Fruit fly (Drosophila melanogaster) whole organism, embryonic: Measurements from ENCODE around the gene TotB.

ENCODE experiments used
- Bgb ChIP-seq: fragments of 200-800 bp; sonication (Bioruptor generic); IDR thresholded peaks from 2 replicates; pipeline ENCODE4 v1.3.6; 2022; ENCODE audit warnings: missing biosample characterization, missing genetic modification characterization; ENCODE audit not compliant: partially characterized antibody
- BtbVII ChIP-seq: fragments of 200-800 bp; sonication (Bioruptor generic); optimal IDR thresholded peaks from 3 replicates; lab custom pipeline; 2017; ENCODE audit warnings: missing biosample characterization, mild to moderate bottlenecking, missing genetic modification characterization
- Bteb2 ChIP-seq: fragments of 200-800 bp; sonication (Bioruptor generic); optimal IDR thresholded peaks from 2 replicates; lab custom pipeline; 2016; ENCODE audit warnings: missing biosample characterization, missing genetic modification characterization
- CG11093 ChIP-seq: fragments of 200-800 bp; sonication (Bioruptor generic); IDR thresholded peaks from 3 replicates; pipeline ENCODE4 v1.3.6; 2022; ENCODE audit warnings: missing biosample characterization, missing genetic modification characterization
- CG12236 ChIP-seq: fragments of 200-800 bp; sonication (Bioruptor generic); optimal IDR thresholded peaks from 2 replicates; lab custom pipeline; 2016; ENCODE audit warnings: missing biosample characterization, missing genetic modification characterization
- CG12391 ChIP-seq: fragments of 200-800 bp; sonication (Bioruptor generic); optimal IDR thresholded peaks from 3 replicates; lab custom pipeline; 2018; ENCODE audit warnings: missing biosample characterization, mild to moderate bottlenecking, missing genetic modification characterization, moderate library complexity
- CG12744 ChIP-seq: fragments of 200-800 bp; sonication (Bioruptor generic); optimal IDR thresholded peaks from 2 replicates; lab custom pipeline; 2016; ENCODE audit warnings: missing biosample characterization, missing genetic modification characterization
- CG13624 ChIP-seq: fragments of 200-800 bp; sonication (Bioruptor generic); optimal IDR thresholded peaks from 2 replicates; lab custom pipeline; 2016; ENCODE audit warnings: missing biosample characterization, missing genetic modification characterization
- CG14667 ChIP-seq: fragments of 200-800 bp; sonication (Bioruptor generic); IDR thresholded peaks from 2 replicates; pipeline ENCODE4 v1.3.6; 2022; ENCODE audit warnings: missing biosample characterization, missing genetic modification characterization
- CG14860 ChIP-seq: fragments of 200-800 bp; sonication (Bioruptor generic); IDR thresholded peaks from 3 replicates; pipeline ENCODE4 v1.3.6; 2022; ENCODE audit warnings: missing biosample characterization, missing genetic modification characterization; ENCODE audit not compliant: partially characterized antibody
- CG15514 ChIP-seq: fragments of 200-800 bp; sonication (Bioruptor generic); optimal IDR thresholded peaks from 3 replicates; lab custom pipeline; 2017; ENCODE audit warnings: missing biosample characterization, missing genetic modification characterization, mild to moderate bottlenecking, moderate library complexity, missing genetic modification reagents
- CG15696 ChIP-seq: fragments of 200-800 bp; sonication (Bioruptor generic); optimal IDR thresholded peaks from 2 replicates; lab custom pipeline; 2019; ENCODE audit warnings: missing biosample characterization, mild to moderate bottlenecking, missing genetic modification characterization, moderate library complexity
- CG16779 ChIP-seq: fragments of 200-800 bp; sonication (Bioruptor generic); IDR thresholded peaks from 2 replicates; pipeline ENCODE4 v1.3.6; 2022; ENCODE audit warnings: missing biosample characterization, missing genetic modification characterization
- CG16813 ChIP-seq: fragments of 200-800 bp; sonication (Bioruptor generic); IDR thresholded peaks from 3 replicates; pipeline ENCODE4 v1.3.6; 2022; ENCODE audit warnings: missing biosample characterization, missing genetic modification characterization; ENCODE audit not compliant: partially characterized antibody
- CG18476 ChIP-seq: fragments of 200-800 bp; sonication (Bioruptor generic); optimal IDR thresholded peaks from 2 replicates; lab custom pipeline; 2016; ENCODE audit warnings: missing biosample characterization, mild to moderate bottlenecking, missing genetic modification characterization
- CG18619 ChIP-seq: fragments of 200-800 bp; sonication (Bioruptor generic); optimal IDR thresholded peaks from 3 replicates; lab custom pipeline; 2017; ENCODE audit warnings: missing biosample characterization, mild to moderate bottlenecking, missing genetic modification characterization
- CG3838 ChIP-seq: fragments of 200-800 bp; sonication (Bioruptor generic); optimal IDR thresholded peaks from 3 replicates; lab custom pipeline; 2016; ENCODE audit warnings: missing biosample characterization, missing genetic modification characterization
- CG6175 ChIP-seq: fragments of 200-800 bp; sonication (Bioruptor generic); IDR thresholded peaks from 3 replicates; pipeline ENCODE4 v1.3.6; 2022; ENCODE audit warnings: missing biosample characterization, missing genetic modification characterization
- CG7987 ChIP-seq: fragments of 200-800 bp; sonication (Bioruptor generic); optimal IDR thresholded peaks from 2 replicates; lab custom pipeline; 2018; ENCODE audit warnings: missing biosample characterization, mild to moderate bottlenecking, missing genetic modification characterization, moderate library complexity
- CG8924 ChIP-seq: fragments of 200-800 bp; optimal IDR thresholded peaks from 3 replicates; lab custom pipeline; 2019; ENCODE audit warnings: missing biosample characterization, mild to moderate bottlenecking, missing genetic modification characterization, moderate library complexity
- CG9609 ChIP-seq: fragments of 200-800 bp; sonication (Bioruptor generic); optimal IDR thresholded peaks from 3 replicates; lab custom pipeline; 2016; ENCODE audit warnings: missing biosample characterization, missing genetic modification characterization
- CoRest ChIP-seq: fragments of 200-800 bp; sonication (Bioruptor generic); optimal IDR thresholded peaks from 3 replicates; lab custom pipeline; 2018; ENCODE audit warnings: missing biosample characterization, mild to moderate bottlenecking, missing genetic modification characterization, moderate library complexity
- Dfd ChIP-seq, 2 experiments: fragments of >200 bp; optimal IDR thresholded peaks; 2 replicates each; lab custom pipeline; 2017; ENCODE audit warnings: missing biosample characterization in 2 of 2, missing genetic modification characterization in 2 of 2
- Elba2 ChIP-seq: fragments of 200-800 bp; sonication (Bioruptor generic); optimal IDR thresholded peaks from 3 replicates; lab custom pipeline; 2016; ENCODE audit warnings: missing biosample characterization, missing genetic modification characterization
- HLH4C ChIP-seq: fragments of 200-800 bp; sonication (Bioruptor generic); IDR thresholded peaks from 3 replicates; pipeline ENCODE4 v1.3.6; 2022; ENCODE audit warnings: missing biosample characterization, missing genetic modification characterization; ENCODE audit not compliant: partially characterized antibody
- HmgD ChIP-seq: fragments of 200-800 bp; sonication (Bioruptor generic); optimal IDR thresholded peaks from 3 replicates; lab custom pipeline; 2016; ENCODE audit warnings: missing biosample characterization, missing genetic modification characterization
- Hr3 ChIP-seq: fragments of 200-800 bp; sonication (Bioruptor generic); optimal IDR thresholded peaks from 3 replicates; lab custom pipeline; 2016; ENCODE audit warnings: missing biosample characterization, missing genetic modification characterization
- Mrtf ChIP-seq: fragments of 200-800 bp; sonication (Bioruptor generic); IDR thresholded peaks from 3 replicates; pipeline ENCODE4 v1.3.6; 2022; ENCODE audit warnings: missing biosample characterization, missing genetic modification characterization
- Oli ChIP-seq: fragments of 200-800 bp; sonication (Bioruptor generic); optimal IDR thresholded peaks from 2 replicates; lab custom pipeline; 2018; ENCODE audit warnings: missing biosample characterization, mild to moderate bottlenecking, missing genetic modification characterization, moderate library complexity
- Rx ChIP-seq: fragments of 200-800 bp; sonication (Bioruptor generic); IDR thresholded peaks from 2 replicates; pipeline ENCODE4 v1.3.6; 2022; ENCODE audit warnings: missing biosample characterization, missing genetic modification characterization
- TFAM ChIP-seq: fragments of 200-800 bp; sonication (Bioruptor generic); optimal IDR thresholded peaks from 2 replicates; lab custom pipeline; 2017; ENCODE audit warnings: missing biosample characterization, missing genetic modification characterization, inconsistent platforms
- al ChIP-seq: fragments of 200-800 bp; sonication (Bioruptor generic); IDR thresholded peaks from 2 replicates; pipeline ENCODE4 v1.3.6; 2022; ENCODE audit warnings: missing biosample characterization, missing genetic modification characterization
- aop ChIP-seq: fragments of 200-800 bp; sonication (Bioruptor generic); IDR thresholded peaks from 2 replicates; pipeline ENCODE4 v1.3.6; 2022; ENCODE audit warnings: missing biosample characterization, missing genetic modification characterization
- ap ChIP-seq: fragments of 200-800 bp; sonication (Bioruptor generic); IDR thresholded peaks from 2 replicates; pipeline ENCODE4 v1.3.6; 2022; ENCODE audit warnings: missing biosample characterization, missing genetic modification characterization
- dimm ChIP-seq: fragments of 200-800 bp; sonication (Bioruptor generic); IDR thresholded peaks from 2 replicates; pipeline ENCODE4 v1.3.6; 2022; ENCODE audit warnings: missing biosample characterization, missing genetic modification characterization
- ewg ChIP-seq: fragments of 200-800 bp; sonication (Bioruptor generic); optimal IDR thresholded peaks from 3 replicates; lab custom pipeline; 2017; ENCODE audit warnings: mild to moderate bottlenecking, missing biosample characterization, missing genetic modification reagents, missing genetic modification characterization
- grn ChIP-seq: fragments of 200-800 bp; sonication (Bioruptor generic); optimal IDR thresholded peaks from 3 replicates; lab custom pipeline; 2017; ENCODE audit warnings: missing biosample characterization, missing genetic modification characterization
- hb ChIP-seq: fragments of 200-800 bp; sonication (Bioruptor generic); IDR thresholded peaks from 3 replicates; pipeline ENCODE4 v1.3.6; 2022; ENCODE audit warnings: missing biosample characterization, missing genetic modification characterization; ENCODE audit not compliant: partially characterized antibody
- ind ChIP-seq: fragments of 200-800 bp; sonication (Bioruptor generic); optimal IDR thresholded peaks from 3 replicates; lab custom pipeline; 2016; ENCODE audit warnings: missing biosample characterization, missing genetic modification characterization
- ken ChIP-seq: fragments of 200-800 bp; sonication (Bioruptor generic); IDR thresholded peaks from 3 replicates; pipeline ENCODE4 v1.3.6; 2022; ENCODE audit warnings: missing biosample characterization, missing genetic modification characterization
- klu ChIP-seq: fragments of 200-800 bp; sonication (Bioruptor generic); IDR thresholded peaks from 2 replicates; pipeline ENCODE4 v1.3.6; 2022; ENCODE audit warnings: missing biosample characterization, missing genetic modification characterization
- lilli ChIP-seq: fragments of 200-800 bp; sonication (Bioruptor generic); optimal IDR thresholded peaks from 3 replicates; lab custom pipeline; 2016; ENCODE audit warnings: missing biosample characterization, missing genetic modification characterization
- mirr ChIP-seq: fragments of 200-800 bp; sonication (Bioruptor generic); optimal IDR thresholded peaks from 3 replicates; lab custom pipeline; 2018; ENCODE audit warnings: missing biosample characterization, mild to moderate bottlenecking, missing genetic modification characterization
- nom ChIP-seq: fragments of 200-800 bp; sonication (Bioruptor generic); optimal IDR thresholded peaks from 2 replicates; lab custom pipeline; 2017; ENCODE audit warnings: missing biosample characterization, missing genetic modification characterization, mild to moderate bottlenecking, moderate library complexity, missing genetic modification reagents
- pros ChIP-seq: fragments of 200-800 bp; sonication (Bioruptor generic); optimal IDR thresholded peaks from 3 replicates; lab custom pipeline; 2019; ENCODE audit warnings: missing biosample characterization, mild to moderate bottlenecking, missing genetic modification characterization, moderate library complexity
- psq ChIP-seq: fragments of 200-800 bp; sonication (Bioruptor generic); optimal IDR thresholded peaks from 2 replicates; lab custom pipeline; 2017; ENCODE audit warnings: missing biosample characterization, missing genetic modification characterization
- pum ChIP-seq: fragments of 200-800 bp; sonication (Bioruptor generic); optimal IDR thresholded peaks from 2 replicates; lab custom pipeline; 2016; ENCODE audit warnings: missing biosample characterization, missing genetic modification characterization
- sd ChIP-seq: fragments of 200-800 bp; sonication (Bioruptor generic); optimal IDR thresholded peaks from 3 replicates; lab custom pipeline; 2018; ENCODE audit warnings: missing biosample characterization, mild to moderate bottlenecking, missing genetic modification characterization, moderate library complexity
- ttk ChIP-seq: fragments of 200-800 bp; sonication (Bioruptor generic); IDR thresholded peaks from 2 replicates; pipeline ENCODE4 v2.1.2; 2022; ENCODE audit warnings: missing biosample characterization, missing genetic modification characterization
- vvl ChIP-seq: fragments of 200-800 bp; sonication (Bioruptor generic); IDR thresholded peaks from 2 replicates; pipeline ENCODE4 v1.3.6; 2022; ENCODE audit warnings: missing biosample characterization, missing genetic modification characterization

The TotB gene

DNA sequence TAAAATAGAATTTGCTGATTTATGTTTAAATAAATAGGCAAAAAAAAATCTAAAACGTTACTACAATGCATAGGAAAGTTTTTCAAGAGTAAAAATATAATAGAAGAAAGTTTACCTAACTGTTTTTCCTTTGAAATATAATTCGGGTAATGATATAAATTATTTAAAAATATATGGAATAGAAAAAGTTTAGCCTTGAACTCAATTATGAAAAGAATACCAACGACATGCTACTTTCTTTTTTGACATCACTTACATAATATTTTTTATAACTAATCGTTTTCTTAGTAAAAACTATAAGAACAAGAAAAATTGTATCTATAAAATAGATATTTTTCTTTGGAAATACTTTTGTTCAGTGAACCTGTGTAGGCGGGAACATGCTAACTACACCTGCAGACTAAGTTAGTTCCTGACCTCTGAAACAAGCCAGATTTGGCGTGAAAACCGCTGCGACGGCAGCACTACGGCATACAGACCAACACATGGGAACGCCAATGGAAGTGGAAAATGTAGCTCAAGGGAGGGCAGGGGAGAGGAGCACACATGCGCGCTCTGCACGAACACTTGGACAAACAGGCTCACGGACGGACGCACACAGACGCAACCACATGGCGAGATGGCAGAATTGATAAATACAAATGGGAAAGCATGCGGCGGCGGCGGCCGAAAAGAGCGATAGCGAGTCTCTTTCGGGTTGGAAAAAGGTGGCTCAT, 44.2 kb upstream of the TotB start (continued):
- TF ChIP-seq CG7987 (GFP tag; lab: Kevin White, UChicago) (peak; percentile 48), Bgb (GFP tag; lab: Robert Waterston, UW) (peak; percentile 59; the same call in 1 of the 2 replicates), CG15696 (tag; lab: Kevin White, UChicago) (no peak), lilli (no peak), ind (no peak), CG9609 (GFP tag; lab: Kevin White, UChicago) (no peak), CG6175 (GFP tag; lab: Robert Waterston, UW) (0 out of 3 replicates have a peak, but pooled peaks have one; percentile 41), pros (GFP tag; lab: Kevin White, UChicago) (peak; percentile 24), Oli (tag; lab: Kevin White, UChicago) (peak; percentile 51), klu (no peak), HmgD (GFP tag; lab: Kevin White, UChicago) (no peak), CG18619 (GFP tag; lab: Kevin White, UChicago) (peak; percentile 19), aop (GFP tag; lab: Robert Waterston, UW) (0 out of 2 replicates have a peak, but pooled peaks have one; percentile 8), Hr3 (GFP tag; lab: Kevin White, UChicago) (peak; percentile 38), ken (GFP tag; lab: Robert Waterston, UW) (no peak), psq (GFP tag; lab: Kevin White, UChicago) (no peak), CG12744 (GFP tag; lab: Kevin White, UChicago) (no peak), CG11093 (GFP tag; lab: Robert Waterston, UW) (no peak), CG13624 (GFP tag; lab: Kevin White, UChicago) (no peak), grn (GFP tag; lab: Kevin White, UChicago) (peak; percentile 98), Dfd (GFP tag; optimal IDR thresholded peaks at IDR 0.05; lab: Kevin White, UChicago) (no peak), CG8924 (tag; lab: Kevin White, UChicago) (no peak), CG14667 (no peak), sd (tag; lab: Kevin White, UChicago) (peak; percentile 79), Bteb2 (GFP tag; lab: Kevin White, UChicago) (no peak), ap (GFP tag; lab: Robert Waterston, UW) (no peak), Elba2 (GFP tag; lab: Kevin White, UChicago) (no peak), CG12391 (peak; percentile 45), TFAM (GFP tag; lab: Kevin White, UChicago) (no peak), pum (GFP tag; lab: Kevin White, UChicago) (no peak), nom (GFP tag; lab: Kevin White, UChicago) (no peak), CG12236 (no peak), CG14860 (no peak), dimm (GFP tag; lab: Robert Waterston, UW) (no peak), CoRest (tag; lab: Kevin White, UChicago) (peak; percentile 53), ewg (GFP tag; lab: Kevin White, UChicago) (peak; percentile 54), Mrtf (GFP tag; lab: Robert Waterston, UW) (no peak), mirr (GFP tag; lab: Kevin White, UChicago) (peak; percentile 74), CG18476 (no peak), CG16779 (GFP tag; lab: Robert Waterston, UW) (no peak), Rx (GFP tag; lab: Robert Waterston, UW) (no peak), HLH4C (no peak), ttk (GFP tag; lab: Robert Waterston, UW) (no peak), hb (GFP tag; lab: Robert Waterston, UW) (no peak), CG15514 (peak; percentile 52), vvl (0 out of 2 replicates have a peak, but pooled peaks have one; percentile 28), al (GFP tag; lab: Robert Waterston, UW) (peak; percentile 41), BtbVII (GFP tag; lab: Kevin White, UChicago) (no peak), CG16813 (GFP tag; lab: Robert Waterston, UW) (no peak; the same call in 2 of the 3 replicates), CG3838 (GFP tag; lab: Kevin White, UChicago) (no peak)
